Worm (Caenorhabditis elegans) whole organism, L3 larva: ENCODE measurements around the gene C34E10.9.

ENCODE experiments used
- ceh-82 ChIP-seq: fragments of 150-350 bp; optimal IDR thresholded peaks from 2 replicates; lab custom pipeline; 2014; ENCODE audit warnings: missing biosample characterization, missing genetic modification characterization
- nhr-12 ChIP-seq: fragments of 150-350 bp; optimal IDR thresholded peaks from 2 replicates; lab custom pipeline; 2014; ENCODE audit warnings: missing biosample characterization, missing genetic modification characterization
- unc-39 ChIP-seq: sonication (generic microtip); optimal IDR thresholded peaks from 4 replicates; lab custom pipeline; 2017; ENCODE audit warnings: missing biosample characterization, missing genetic modification characterization

DNA sequence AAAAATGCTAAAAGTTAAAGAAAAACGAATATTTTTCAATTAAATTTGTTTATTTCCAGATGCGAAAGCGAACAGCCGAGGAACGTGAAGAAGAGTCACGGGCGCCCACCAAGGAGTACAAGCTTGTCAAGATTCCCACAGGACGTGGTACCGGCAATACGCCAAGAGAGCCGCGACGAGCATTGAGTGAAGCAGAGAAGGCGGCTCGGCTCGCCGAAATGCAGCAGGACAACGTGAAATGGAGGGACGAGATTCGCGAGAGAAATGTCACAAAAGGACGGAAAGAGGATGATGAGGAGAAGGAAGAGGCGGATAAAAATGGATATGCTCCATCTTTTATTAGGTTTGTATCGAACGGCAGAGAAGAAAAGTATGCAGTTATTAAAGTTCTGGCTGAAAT is 47.2 kb upstream of the C34E10.9 start:
- TF ChIP-seq ceh-82 (tag; lab: Kevin White, UChicago) = no peak
- TF ChIP-seq nhr-12 (tag; lab: Kevin White, UChicago) = no peak
- no peak for TF ChIP-seq unc-39
